Fruit fly (Drosophila melanogaster): ENCODE measurements around the gene CG3168.
A peak's percentile ranks its signal among the peaks of the same experiment; 100 is the strongest.

DNA sequence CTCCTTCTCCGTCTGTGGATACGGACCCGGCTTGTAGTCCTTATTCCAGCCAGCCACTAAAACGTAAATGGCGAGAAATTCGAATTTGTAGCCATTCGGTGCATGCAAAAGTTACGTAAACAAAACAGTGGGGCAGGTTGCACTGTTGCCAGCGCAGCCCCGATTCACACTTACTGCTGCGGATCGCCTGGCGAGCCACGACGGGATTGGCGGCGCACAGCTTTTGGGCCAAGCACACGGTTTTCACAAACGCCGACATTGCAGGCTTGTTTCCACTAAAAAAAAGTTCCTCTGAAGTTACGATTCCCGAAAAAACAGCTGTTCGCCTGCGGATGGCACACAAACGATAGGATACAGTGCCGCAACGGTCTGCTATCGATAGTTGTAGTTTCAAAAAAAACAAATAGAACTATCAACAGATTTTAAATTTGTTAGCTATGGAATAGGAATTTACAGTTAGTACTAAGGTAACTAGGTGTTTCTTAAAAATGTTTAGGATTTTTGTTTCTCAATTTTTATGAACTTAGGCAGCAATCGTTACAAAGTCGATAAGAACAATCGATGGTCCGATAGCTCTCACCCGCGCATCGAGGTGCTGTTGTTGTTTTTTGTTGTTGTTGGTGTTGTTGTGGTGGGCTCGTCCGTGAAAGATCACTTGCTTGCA, 61.8 kb downstream of the CG3168 start, which contains the start of gene Fum1:
- TF ChIP-seq CG1024 (GFP tag; IDR thresholded peaks at IDR 0.05), result no peak
- TF ChIP-seq CG17568 (GFP tag; optimal IDR thresholded peaks at IDR 0.05), result no peak
- TF ChIP-seq run (tag; optimal IDR thresholded peaks at IDR 0.05), result no peak
- no peak for TF ChIP-seq CG16863 (GFP tag; optimal IDR thresholded peaks at IDR 0.05)
- TF ChIP-seq Mad (GFP tag; optimal IDR thresholded peaks at IDR 0.05), result no peak
- no peak for TF ChIP-seq CG7987 (GFP tag; optimal IDR thresholded peaks at IDR 0.05)
- TF ChIP-seq lilli (GFP tag; optimal IDR thresholded peaks at IDR 0.05), result peak; percentile 41
- TF ChIP-seq Dek (tag; optimal IDR thresholded peaks at IDR 0.05), result no peak
- no peak for TF ChIP-seq Nf-YA (GFP tag; IDR thresholded peaks at IDR 0.05)
- TF ChIP-seq CG4730 (GFP tag; IDR thresholded peaks at IDR 0.05), result no peak
- TF ChIP-seq HLH54F (GFP tag; optimal IDR thresholded peaks at IDR 0.05), result no peak
- peak; percentile 28 for TF ChIP-seq her (GFP tag; optimal IDR thresholded peaks at IDR 0.05)
- TF ChIP-seq Asciz (GFP tag; optimal IDR thresholded peaks at IDR 0.05), result no peak

All from whole organism, embryonic.